Fruit fly (Drosophila melanogaster) whole organism, embryonic: ENCODE results near the gene und.
A peak's percentile ranks its signal among the peaks of the same experiment; 100 is the strongest.

ENCODE experiments used
- BtbVII ChIP-seq: fragments of 200-800 bp; sonication (Bioruptor generic); optimal IDR thresholded peaks from 3 replicates; lab custom pipeline; 2017; ENCODE audit warnings: missing biosample characterization, mild to moderate bottlenecking, missing genetic modification characterization
- CG1024 ChIP-seq: fragments of 200-800 bp; sonication (Bioruptor generic); IDR thresholded peaks from 2 replicates; pipeline ENCODE4 v1.3.6; 2022; ENCODE audit warnings: missing biosample characterization, missing genetic modification characterization
- CG10543 ChIP-seq: fragments of 200-800 bp; sonication (Bioruptor generic); optimal IDR thresholded peaks from 3 replicates; lab custom pipeline; 2017; ENCODE audit warnings: missing biosample characterization, mild to moderate bottlenecking, missing genetic modification characterization, moderate library complexity
- CG11398 ChIP-seq: fragments of 200-800 bp; sonication (Bioruptor generic); optimal IDR thresholded peaks from 2 replicates; lab custom pipeline; 2016; ENCODE audit warnings: missing biosample characterization, missing genetic modification characterization
- CG11560 ChIP-seq: fragments of 200-800 bp; sonication (Bioruptor generic); IDR thresholded peaks from 3 replicates; pipeline ENCODE4 v1.3.6; 2022; ENCODE audit warnings: missing biosample characterization, missing genetic modification characterization
- CG12299 ChIP-seq: fragments of 200-800 bp; sonication (Bioruptor generic); optimal IDR thresholded peaks from 2 replicates; lab custom pipeline; 2018; ENCODE audit warnings: missing biosample characterization, mild to moderate bottlenecking, missing genetic modification characterization
- CG13296 ChIP-seq: fragments of 200-800 bp; sonication (Bioruptor generic); optimal IDR thresholded peaks from 3 replicates; lab custom pipeline; 2018; ENCODE audit warnings: missing biosample characterization, mild to moderate bottlenecking, missing genetic modification characterization
- CG13424 ChIP-seq: fragments of 200-800 bp; sonication (Bioruptor generic); optimal IDR thresholded peaks from 2 replicates; lab custom pipeline; 2019; ENCODE audit warnings: missing biosample characterization, mild to moderate bottlenecking, missing genetic modification characterization, moderate library complexity
- CG13775 ChIP-seq: fragments of 200-800 bp; sonication (Bioruptor generic); optimal IDR thresholded peaks from 3 replicates; lab custom pipeline; 2017; ENCODE audit warnings: missing biosample characterization, mild to moderate bottlenecking, missing genetic modification characterization
- CG14441 ChIP-seq: fragments of 200-800 bp; sonication (Bioruptor generic); IDR thresholded peaks from 2 replicates; pipeline ENCODE4 v1.3.6; 2022; ENCODE audit warnings: missing biosample characterization, missing genetic modification characterization
- CG17186 ChIP-seq: fragments of 200-800 bp; sonication (Bioruptor generic); optimal IDR thresholded peaks from 3 replicates; lab custom pipeline; 2017; ENCODE audit warnings: missing biosample characterization, missing genetic modification reagents, missing genetic modification characterization
- CG17328 ChIP-seq: fragments of 200-800 bp; sonication (Bioruptor generic); IDR thresholded peaks from 2 replicates; pipeline ENCODE4 v1.3.6; 2022; ENCODE audit warnings: missing biosample characterization, missing genetic modification characterization
- CG17912 ChIP-seq: fragments of 200-800 bp; sonication (Bioruptor generic); optimal IDR thresholded peaks from 2 replicates; lab custom pipeline; 2018; ENCODE audit warnings: missing biosample characterization, mild to moderate bottlenecking, missing genetic modification characterization
- CG31388 ChIP-seq: fragments of 200-800 bp; sonication (Bioruptor generic); optimal IDR thresholded peaks from 2 replicates; lab custom pipeline; 2016; ENCODE audit warnings: missing biosample characterization, missing genetic modification characterization
- CG32772 ChIP-seq: fragments of 200-800 bp; sonication (Bioruptor generic); IDR thresholded peaks from 2 replicates; pipeline ENCODE4 v1.3.6; 2022; ENCODE audit warnings: missing biosample characterization, missing genetic modification characterization
- CG34422 ChIP-seq: fragments of 200-800 bp; sonication (Bioruptor generic); IDR thresholded peaks from 3 replicates; pipeline ENCODE4 v1.3.6; 2022; ENCODE audit warnings: missing biosample characterization, missing genetic modification characterization
- CG4328 ChIP-seq: fragments of 200-800 bp; sonication (Bioruptor generic); optimal IDR thresholded peaks from 3 replicates; lab custom pipeline; 2017; ENCODE audit warnings: missing biosample characterization, missing genetic modification reagents, missing genetic modification characterization
- CG4820 ChIP-seq: fragments of 200-800 bp; sonication (Bioruptor generic); optimal IDR thresholded peaks from 3 replicates; lab custom pipeline; 2016; ENCODE audit warnings: missing biosample characterization, missing genetic modification characterization
- CG6254 ChIP-seq: fragments of 200-800 bp; sonication (Bioruptor generic); optimal IDR thresholded peaks from 3 replicates; lab custom pipeline; 2017; ENCODE audit warnings: mild to moderate bottlenecking, missing biosample characterization, missing genetic modification reagents, missing genetic modification characterization
- CG6813 ChIP-seq: fragments of 200-800 bp; sonication (Bioruptor generic); optimal IDR thresholded peaks from 2 replicates; lab custom pipeline; 2017; ENCODE audit warnings: missing biosample characterization, missing genetic modification characterization, mild to moderate bottlenecking, moderate library complexity, missing genetic modification reagents
- CG7963 ChIP-seq: fragments of 200-800 bp; sonication (Bioruptor generic); IDR thresholded peaks from 3 replicates; pipeline ENCODE4 v1.3.6; 2022; ENCODE audit warnings: missing biosample characterization, missing genetic modification characterization; ENCODE audit not compliant: partially characterized antibody
- CG9817 ChIP-seq: fragments of 200-800 bp; sonication (Bioruptor generic); optimal IDR thresholded peaks from 2 replicates; lab custom pipeline; 2018; ENCODE audit warnings: missing biosample characterization, mild to moderate bottlenecking, missing genetic modification characterization, moderate library complexity
- Deaf1 ChIP-seq: fragments of 200-800 bp; optimal IDR thresholded peaks from 3 replicates; lab custom pipeline; 2019; ENCODE audit warnings: missing biosample characterization, mild to moderate bottlenecking, missing genetic modification characterization, moderate library complexity
- E2f1 ChIP-seq: fragments of 200-800 bp; sonication (Bioruptor generic); IDR thresholded peaks from 2 replicates; pipeline ENCODE4 v1.3.6; 2022; ENCODE audit warnings: missing biosample characterization, missing genetic modification characterization
- Ets65A ChIP-seq: fragments of 200-800 bp; sonication (Bioruptor generic); peaks from one replicate; lab custom pipeline; 2016; ENCODE audit warnings: missing biosample characterization, missing genetic modification characterization
- Hmr ChIP-seq: fragments of 200-800 bp; sonication (Bioruptor generic); optimal IDR thresholded peaks from 3 replicates; lab custom pipeline; 2017; ENCODE audit warnings: mild to moderate bottlenecking, missing biosample characterization, missing genetic modification reagents, missing genetic modification characterization
- Hr51 ChIP-seq, 2 experiments: fragments of 200-800 bp; sonication (Bioruptor generic); optimal IDR thresholded peaks; 2 replicates in 1 of 2; 3 replicates in 1 of 2; lab custom pipeline; 2016 to 2018; ENCODE audit warnings: missing biosample characterization in 2 of 2, missing genetic modification characterization in 2 of 2, mild to moderate bottlenecking in 1 of 2, moderate library complexity in 1 of 2
- Hr78 ChIP-seq, 2 experiments: fragments of 200-800 bp in 1 of 2; fragments of >200 bp in 1 of 2; sonication (Bioruptor generic) in 1 of 2; optimal IDR thresholded peaks; 2 replicates each; lab custom pipeline; 2017 to 2019; ENCODE audit warnings: missing biosample characterization in 2 of 2, missing genetic modification characterization in 2 of 2, mild to moderate bottlenecking in 1 of 2, moderate library complexity in 1 of 2
- MESR4 ChIP-seq: fragments of 200-800 bp; sonication (Bioruptor generic); optimal IDR thresholded peaks from 2 replicates; lab custom pipeline; 2018; ENCODE audit warnings: missing biosample characterization, mild to moderate bottlenecking, missing genetic modification characterization, moderate library complexity
- Med ChIP-seq: fragments of 200-800 bp; sonication (Bioruptor generic); peaks from one replicate; lab custom pipeline; 2016; ENCODE audit warnings: missing biosample characterization, missing genetic modification characterization, mild to moderate bottlenecking, inconsistent platforms, moderate library complexity
- Nf-YA ChIP-seq: fragments of 200-800 bp; sonication (Bioruptor generic); IDR thresholded peaks from 2 replicates; pipeline ENCODE4 v1.3.6; 2022; ENCODE audit warnings: missing biosample characterization, missing genetic modification characterization
- Stat92E ChIP-seq, 3 experiments: fragments of >200 bp in 2 of 3; fragments of 200-800 bp in 1 of 3; sonication (Bioruptor generic) in 1 of 3; optimal IDR thresholded peaks; 2 replicates each; lab custom pipeline; 2017 to 2019; ENCODE audit warnings: missing biosample characterization in 3 of 3, missing genetic modification characterization in 3 of 3, mild to moderate bottlenecking in 1 of 3, moderate library complexity in 1 of 3
- abd-A ChIP-seq: fragments of 200-800 bp; sonication (Bioruptor generic); optimal IDR thresholded peaks from 3 replicates; lab custom pipeline; 2019; ENCODE audit warnings: missing biosample characterization, mild to moderate bottlenecking, missing genetic modification characterization, moderate library complexity
- ase ChIP-seq: fragments of 200-800 bp; sonication (Bioruptor generic); IDR thresholded peaks from 3 replicates; pipeline ENCODE4 v1.3.6; 2022; ENCODE audit warnings: missing biosample characterization, missing genetic modification characterization
- ato ChIP-seq: fragments of 200-800 bp; sonication (Bioruptor generic); IDR thresholded peaks from 2 replicates; pipeline ENCODE4 v1.3.6; 2022; ENCODE audit warnings: missing biosample characterization, missing genetic modification characterization; ENCODE audit not compliant: partially characterized antibody
- chm ChIP-seq: fragments of 200-800 bp; sonication (Bioruptor generic); IDR thresholded peaks from 2 replicates; pipeline ENCODE4 v1.3.6; 2022; ENCODE audit warnings: missing biosample characterization, missing genetic modification characterization
- esg ChIP-seq: fragments of 200-800 bp; sonication (Bioruptor generic); conservative IDR thresholded peaks from 2 replicates; pipeline ENCODE4 v1.3.6; 2022; ENCODE audit warnings: missing biosample characterization, missing genetic modification characterization
- fd3F ChIP-seq: fragments of 200-800 bp; sonication (Bioruptor generic); optimal IDR thresholded peaks from 2 replicates; lab custom pipeline; 2018; ENCODE audit warnings: missing biosample characterization, mild to moderate bottlenecking, missing genetic modification characterization, moderate library complexity
- fd96Cb ChIP-seq: fragments of 200-800 bp; sonication (Bioruptor generic); optimal IDR thresholded peaks from 2 replicates; lab custom pipeline; 2018; ENCODE audit warnings: missing biosample characterization, mild to moderate bottlenecking, missing genetic modification characterization, moderate library complexity
- ftz-f1 ChIP-seq: fragments of 200-800 bp; sonication (Bioruptor generic); optimal IDR thresholded peaks from 2 replicates; lab custom pipeline; 2016; ENCODE audit warnings: missing biosample characterization, missing genetic modification characterization
- jigr1 ChIP-seq: fragments of 200-800 bp; sonication (Bioruptor generic); IDR thresholded peaks from 3 replicates; pipeline ENCODE4 v1.3.6; 2022; ENCODE audit warnings: missing biosample characterization, missing genetic modification characterization
- kay ChIP-seq: fragments of 200-800 bp; sonication (Bioruptor generic); optimal IDR thresholded peaks from 2 replicates; lab custom pipeline; 2016; ENCODE audit warnings: missing biosample characterization, missing genetic modification characterization
- mld ChIP-seq: fragments of 200-800 bp; sonication (Bioruptor generic); IDR thresholded peaks from 3 replicates; pipeline ENCODE4 v1.3.6; 2022; ENCODE audit warnings: missing biosample characterization, missing genetic modification characterization; ENCODE audit not compliant: partially characterized antibody
- oc ChIP-seq: fragments of 200-800 bp; sonication (Bioruptor generic); optimal IDR thresholded peaks from 2 replicates; lab custom pipeline; 2018; ENCODE audit warnings: missing biosample characterization, mild to moderate bottlenecking, missing genetic modification characterization, moderate library complexity
- org-1 ChIP-seq: fragments of 200-800 bp; sonication (Bioruptor generic); optimal IDR thresholded peaks from 2 replicates; lab custom pipeline; 2017; ENCODE audit warnings: missing biosample characterization, missing genetic modification characterization
- pita ChIP-seq: fragments of 200-800 bp; sonication (Bioruptor generic); optimal IDR thresholded peaks from 2 replicates; lab custom pipeline; 2017; ENCODE audit warnings: missing biosample characterization, mild to moderate bottlenecking, missing genetic modification characterization
- trem ChIP-seq: fragments of 200-800 bp; optimal IDR thresholded peaks from 3 replicates; lab custom pipeline; 2019; ENCODE audit warnings: missing biosample characterization, mild to moderate bottlenecking, missing genetic modification characterization, moderate library complexity
- unpg ChIP-seq: fragments of 200-800 bp; sonication (Bioruptor generic); optimal IDR thresholded peaks from 3 replicates; lab custom pipeline; 2018; ENCODE audit warnings: missing biosample characterization, mild to moderate bottlenecking, missing genetic modification characterization, moderate library complexity
- usp ChIP-seq: fragments of >200 bp; optimal IDR thresholded peaks from 2 replicates; lab custom pipeline; 2017; ENCODE audit warnings: missing biosample characterization, missing genetic modification characterization

Gene und

DNA sequence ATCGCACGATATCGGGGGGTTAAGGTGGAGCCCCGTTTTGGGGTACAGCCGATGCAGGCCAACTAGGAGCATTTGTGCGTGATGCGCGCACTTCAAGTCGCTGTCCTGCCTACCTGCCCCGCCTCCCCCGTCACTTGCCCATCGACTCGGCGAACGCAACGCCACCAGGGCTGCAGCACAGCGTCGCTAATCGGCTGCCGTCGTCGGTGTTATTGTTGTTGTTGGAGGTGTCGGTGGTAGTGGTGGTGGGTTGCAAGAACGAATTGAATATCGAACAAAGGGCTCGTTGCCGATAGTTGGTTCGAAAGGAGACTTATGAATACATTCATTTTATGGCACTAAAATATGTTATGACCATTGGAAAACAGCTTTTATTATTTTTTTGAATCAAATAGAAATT is 4.3 kb upstream of the und start (continued):
- peak in 1 of 2 experiments; percentile 57 for TF ChIP-seq Hr51 (GFP tag; optimal IDR thresholded peaks at IDR 0.05; lab: Kevin White, UChicago)
- TF ChIP-seq mld = peak; percentile 85
- TF ChIP-seq CG11560 (tag; lab: Robert Waterston, UW) = peak; percentile 71; the same call in 2 of the 3 replicates
- peak; percentile 96 for TF ChIP-seq Deaf1 (tag; lab: Kevin White, UChicago)
- TF ChIP-seq CG31388 (GFP tag; lab: Kevin White, UChicago) = no peak
- no peak for TF ChIP-seq CG6254 (GFP tag; lab: Kevin White, UChicago)
- peak; percentile 82 for TF ChIP-seq CG7963 (GFP tag; lab: Robert Waterston, UW)
- TF ChIP-seq CG13424 = peak; percentile 50
- TF ChIP-seq BtbVII = no peak
- TF ChIP-seq CG1024 (GFP tag; lab: Robert Waterston, UW) = peak; percentile 55; the same call in 1 of the 2 replicates
- TF ChIP-seq trem (tag; lab: Kevin White, UChicago) = peak; percentile 55
- TF ChIP-seq CG13775 (GFP tag; lab: Kevin White, UChicago) = peak; percentile 36
- peak; percentile 80 for TF ChIP-seq MESR4
- TF ChIP-seq jigr1 = 0 out of 3 replicates have a peak, but pooled peaks have one; percentile 16
- TF ChIP-seq Med (GFP tag; lab: Kevin White, UChicago) = peak; percentile 96
- TF ChIP-seq CG17912 (GFP tag; lab: Kevin White, UChicago) = peak; percentile 65
- peak; percentile 16 for TF ChIP-seq CG10543
- TF ChIP-seq fd96Cb (tag; lab: Kevin White, UChicago) = no peak
- TF ChIP-seq usp (GFP tag; lab: Kevin White, UChicago) = no peak
- TF ChIP-seq CG17328 (GFP tag; lab: Robert Waterston, UW) = peak; percentile 23; the same call in 1 of the 2 replicates
- peak; percentile 54; the same call in 1 of the 2 replicates for TF ChIP-seq Nf-YA (GFP tag; lab: Robert Waterston, UW)
- TF ChIP-seq pita (GFP tag; lab: Kevin White, UChicago) = no peak
- TF ChIP-seq Ets65A (GFP tag; lab: Kevin White, UChicago) = peak; percentile 96
- TF ChIP-seq ase (GFP tag; lab: Robert Waterston, UW) = peak; percentile 64; the same call in 2 of the 3 replicates
- no peak for TF ChIP-seq CG13296 (GFP tag; lab: Kevin White, UChicago)
- TF ChIP-seq CG11398 (GFP tag; lab: Kevin White, UChicago) = no peak
- TF ChIP-seq CG14441 (GFP tag; lab: Robert Waterston, UW) = peak; percentile 72
- TF ChIP-seq org-1 = no peak
- TF ChIP-seq CG32772 (GFP tag; lab: Robert Waterston, UW) = 0 out of 2 replicates have a peak, but pooled peaks have one; percentile 41
- TF ChIP-seq CG12299 (tag; lab: Kevin White, UChicago) = no peak
- TF ChIP-seq Hmr (GFP tag; lab: Kevin White, UChicago) = peak; percentile 60
- TF ChIP-seq CG4820 (GFP tag; lab: Kevin White, UChicago) = no peak
- TF ChIP-seq ato (GFP tag; lab: Robert Waterston, UW) = peak; percentile 89
- TF ChIP-seq Stat92E (GFP tag; optimal IDR thresholded peaks at IDR 0.05; lab: Kevin White, UChicago) = no peak
- peak; percentile 27 for TF ChIP-seq unpg (GFP tag; lab: Kevin White, UChicago)
- no peak for TF ChIP-seq kay (GFP tag; lab: Kevin White, UChicago)
- TF ChIP-seq chm (GFP tag; lab: Robert Waterston, UW) = peak; percentile 82
- no peak for TF ChIP-seq ftz-f1 (GFP tag; lab: Kevin White, UChicago)
- TF ChIP-seq oc (tag; lab: Kevin White, UChicago) = peak; percentile 42
- peak; percentile 47; the same call in 1 of the 2 replicates for TF ChIP-seq esg (GFP tag; lab: Robert Waterston, UW)
- peak; percentile 11 for TF ChIP-seq CG6813
- peak; percentile 59 for TF ChIP-seq CG9817
- peak; percentile 11 for TF ChIP-seq CG4328 (GFP tag; lab: Kevin White, UChicago)
- no peak for TF ChIP-seq Hr78 (GFP tag; optimal IDR thresholded peaks at IDR 0.05; lab: Kevin White, UChicago)
- peak; percentile 51 for TF ChIP-seq CG17186 (GFP tag; lab: Kevin White, UChicago)
- peak; percentile 14 for TF ChIP-seq fd3F (GFP tag; lab: Kevin White, UChicago)
- TF ChIP-seq E2f1 (GFP tag; lab: Robert Waterston, UW) = peak; percentile 63
- no peak for TF ChIP-seq abd-A (tag; lab: Kevin White, UChicago)
- TF ChIP-seq CG34422 (GFP tag; lab: Robert Waterston, UW) = peak; percentile 70; the same call in 2 of the 3 replicates
